Worm (Caenorhabditis elegans): ENCODE results near the gene clec-222.

Gene clec-222

DNA sequence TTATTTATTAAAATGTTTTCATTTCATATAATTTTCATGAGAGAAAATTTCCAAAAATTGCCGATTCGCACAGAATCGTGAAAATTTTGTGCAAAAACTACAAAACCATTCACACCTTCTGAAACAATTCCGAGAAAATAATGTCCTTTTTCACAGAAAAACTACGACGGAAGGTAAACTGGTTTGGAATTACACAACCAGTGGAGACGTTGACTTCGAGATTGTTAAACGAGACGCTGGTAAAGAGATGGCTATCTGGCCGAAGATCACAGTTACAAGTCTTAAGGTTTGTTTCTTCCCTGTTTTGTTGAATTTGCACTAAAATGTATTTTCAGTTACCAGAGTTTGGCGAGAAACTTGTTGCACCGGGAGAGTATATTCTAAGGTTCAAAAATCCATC, 41.8 kb downstream of the clec-222 start:
- TF ChIP-seq tab-1 (GFP tag; IDR thresholded peaks at IDR 0.05) (no peak), ref-1 (GFP tag; conservative IDR thresholded peaks at IDR 0.05) (no peak), cog-1 (tag; optimal IDR thresholded peaks at IDR 0.05) (no peak), med-1 (GFP tag; optimal IDR thresholded peaks at IDR 0.05; ENCODE audit: insufficient read depth) (no peak), klf-2 (GFP tag; conservative IDR thresholded peaks at IDR 0.05) (no peak), ztf-23 (GFP tag; IDR thresholded peaks at IDR 0.05) (no peak), ztf-29 (GFP tag; IDR thresholded peaks at IDR 0.05) (no peak)

DNA sequence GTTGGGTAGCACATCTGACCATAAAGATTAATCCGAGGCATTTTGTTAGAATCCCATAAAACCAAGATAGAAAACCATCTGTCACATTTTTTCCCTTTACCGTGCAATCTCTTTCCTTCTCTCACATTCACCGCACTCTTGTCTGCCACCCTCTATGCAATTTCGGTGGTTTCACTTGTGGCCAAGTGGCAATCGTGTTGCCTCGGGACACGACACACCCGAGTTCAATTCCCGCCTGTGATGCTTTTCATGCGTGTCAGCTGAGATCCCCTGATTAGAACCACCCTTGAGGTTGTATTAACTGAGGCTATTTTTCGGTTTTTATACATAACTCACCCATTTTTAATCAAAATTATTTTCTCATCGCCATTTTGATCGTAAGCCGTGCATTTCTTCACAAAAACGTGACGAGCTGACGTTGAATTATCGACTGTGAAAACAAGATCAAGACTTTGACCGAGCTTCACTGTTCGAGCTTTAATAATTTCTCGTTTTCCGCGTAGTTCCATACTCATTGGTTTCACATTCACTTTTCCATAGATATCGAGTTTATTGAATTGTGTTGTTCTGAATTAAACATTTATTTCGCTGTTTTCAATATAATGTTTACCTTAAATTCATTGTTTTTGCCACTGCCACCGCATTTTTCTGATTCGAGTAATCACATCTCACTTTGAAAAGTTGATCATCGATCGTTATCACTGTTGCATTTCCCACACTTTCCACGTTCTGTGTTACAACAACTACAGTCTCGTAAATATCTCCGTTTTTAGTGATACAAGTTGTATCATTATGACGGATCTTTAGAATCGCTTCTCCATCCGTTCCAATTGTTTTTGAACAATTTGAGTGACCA, 43.1 kb downstream of the clec-222 start:
- peak; percentile 99 for TF ChIP-seq T22C8.4 (GFP tag; IDR thresholded peaks at IDR 0.05)
- TF ChIP-seq ztf-29 (GFP tag; IDR thresholded peaks at IDR 0.05): peak; percentile 100
- TF ChIP-seq ztf-23 (GFP tag; IDR thresholded peaks at IDR 0.05): peak; percentile 99
- peak; percentile 100 for TF ChIP-seq klf-2 (GFP tag; conservative IDR thresholded peaks at IDR 0.05)
- TF ChIP-seq med-1 (GFP tag; optimal IDR thresholded peaks at IDR 0.05; ENCODE audit: insufficient read depth): peak; percentile 96
- TF ChIP-seq ref-1 (GFP tag; conservative IDR thresholded peaks at IDR 0.05): peak; percentile 99
- peak; percentile 100 for TF ChIP-seq tab-1 (GFP tag; IDR thresholded peaks at IDR 0.05)
- peak; percentile 98 for TF ChIP-seq cog-1 (tag; optimal IDR thresholded peaks at IDR 0.05)
- TF ChIP-seq flt-1 (GFP tag; IDR thresholded peaks at IDR 0.05): peak; percentile 99

DNA sequence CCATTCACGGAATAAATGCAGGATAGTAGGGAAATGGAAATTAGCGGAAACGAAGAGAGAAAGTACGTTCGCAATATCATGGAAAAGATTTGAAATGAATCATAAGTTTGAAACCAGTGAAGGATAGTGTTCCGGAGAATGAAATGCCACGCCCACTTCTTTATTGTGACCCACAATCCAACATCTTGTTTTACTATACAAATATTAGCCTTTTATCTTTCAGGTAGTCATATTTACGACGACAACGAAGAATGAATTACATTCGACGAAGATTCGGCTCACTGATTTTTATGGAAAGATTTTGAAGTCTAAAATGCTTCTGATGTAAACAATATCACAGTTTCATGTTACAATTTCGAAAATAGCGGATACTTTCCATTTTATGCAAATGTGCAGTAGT, 45.6 kb downstream of the clec-222 start, which contains the start of gene cutl-18:
cutl-18 (minus strand) TSS at position 101 of the 400 bp plus-strand sequence.
- no peak for TF ChIP-seq ref-1 (GFP tag; conservative IDR thresholded peaks at IDR 0.05)
- TF ChIP-seq T22C8.4 (GFP tag; IDR thresholded peaks at IDR 0.05): no peak
- TF ChIP-seq cog-1 (tag; optimal IDR thresholded peaks at IDR 0.05): no peak
- no peak for TF ChIP-seq med-1 (GFP tag; optimal IDR thresholded peaks at IDR 0.05; ENCODE audit: insufficient read depth)
- no peak for TF ChIP-seq tab-1 (GFP tag; IDR thresholded peaks at IDR 0.05)
- TF ChIP-seq flt-1 (GFP tag; IDR thresholded peaks at IDR 0.05): no peak
- TF ChIP-seq klf-2 (GFP tag; conservative IDR thresholded peaks at IDR 0.05): no peak
- no peak for TF ChIP-seq ztf-23 (GFP tag; IDR thresholded peaks at IDR 0.05)
- TF ChIP-seq ztf-29 (GFP tag; IDR thresholded peaks at IDR 0.05): no peak

DNA sequence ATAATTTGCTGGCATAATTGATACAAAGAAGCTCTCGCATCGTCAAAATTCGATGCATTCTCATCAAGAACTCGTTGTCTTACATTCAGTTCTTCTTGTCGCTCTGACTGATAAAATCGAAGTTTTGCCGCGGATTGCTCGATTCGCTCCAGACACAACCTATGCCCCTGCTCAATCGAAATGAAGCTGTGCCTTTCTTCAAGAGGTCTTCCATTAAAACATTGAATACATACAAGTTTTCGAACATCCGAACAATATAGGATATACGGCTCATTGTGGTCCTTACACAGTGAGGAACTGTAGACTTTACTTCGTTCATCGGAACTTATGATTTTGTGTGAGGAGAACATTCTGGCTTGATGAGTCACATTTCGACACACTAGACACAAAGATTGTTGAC, 49.7 kb downstream of the clec-222 start:
- TF ChIP-seq cog-1 (tag; optimal IDR thresholded peaks at IDR 0.05) (no peak), tab-1 (GFP tag; IDR thresholded peaks at IDR 0.05) (no peak), T22C8.4 (GFP tag; IDR thresholded peaks at IDR 0.05) (no peak), ref-1 (GFP tag; conservative IDR thresholded peaks at IDR 0.05) (no peak), ztf-23 (GFP tag; IDR thresholded peaks at IDR 0.05) (no peak), med-1 (GFP tag; optimal IDR thresholded peaks at IDR 0.05; ENCODE audit: insufficient read depth) (no peak), ztf-29 (GFP tag; IDR thresholded peaks at IDR 0.05) (no peak), klf-2 (GFP tag; conservative IDR thresholded peaks at IDR 0.05) (no peak)

DNA sequence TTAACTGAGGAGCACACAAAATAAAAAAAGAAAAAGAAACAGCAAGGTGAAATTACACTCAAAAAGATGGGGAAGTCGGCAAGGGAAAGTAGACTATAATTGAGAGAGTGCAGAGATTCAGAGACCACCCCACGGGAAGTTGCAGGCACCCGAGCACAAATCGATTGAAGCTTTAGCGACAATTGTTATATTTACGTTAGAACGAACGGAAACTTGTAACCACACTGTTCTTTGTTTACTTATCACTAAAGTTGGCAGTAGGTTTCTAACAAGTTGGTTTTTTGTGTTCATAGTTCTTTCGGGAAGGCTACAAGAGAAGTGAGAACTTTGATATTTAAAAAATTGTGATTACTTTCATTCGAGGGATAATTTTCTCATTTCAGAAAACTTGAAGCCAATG, 50.6 kb downstream of the clec-222 start, which contains the start of gene F47G9.4:
F47G9.4 (minus strand) TSS at position 98 of the 400 bp plus-strand sequence.
- TF ChIP-seq klf-2 (GFP tag; conservative IDR thresholded peaks at IDR 0.05): no peak
- TF ChIP-seq ztf-29 (GFP tag; IDR thresholded peaks at IDR 0.05): no peak
- TF ChIP-seq ref-1 (GFP tag; conservative IDR thresholded peaks at IDR 0.05): no peak
- TF ChIP-seq ztf-23 (GFP tag; IDR thresholded peaks at IDR 0.05): no peak
- no peak for TF ChIP-seq flt-1 (GFP tag; IDR thresholded peaks at IDR 0.05)
- no peak for TF ChIP-seq cog-1 (tag; optimal IDR thresholded peaks at IDR 0.05)
- TF ChIP-seq tab-1 (GFP tag; IDR thresholded peaks at IDR 0.05): no peak
- no peak for TF ChIP-seq med-1 (GFP tag; optimal IDR thresholded peaks at IDR 0.05; ENCODE audit: insufficient read depth)
- TF ChIP-seq T22C8.4 (GFP tag; IDR thresholded peaks at IDR 0.05): no peak

Data from whole organism, midembryonic.